Fruit fly (Drosophila melanogaster) whole organism, embryonic: ENCODE results near the gene bun.

Experiments used
- Blimp-1 ChIP-seq: fragments of 200-800 bp; sonication (Bioruptor generic); optimal IDR thresholded peaks from 3 replicates; lab custom pipeline; 2018; ENCODE audit warnings: missing biosample characterization, missing genetic modification characterization, mild to moderate bottlenecking, moderate library complexity, missing genetic modification reagents
- CG10267 ChIP-seq: fragments of 200-800 bp; sonication (Bioruptor generic); optimal IDR thresholded peaks from 2 replicates; lab custom pipeline; 2018; ENCODE audit warnings: missing biosample characterization, mild to moderate bottlenecking, missing genetic modification characterization, moderate library complexity
- CG12769 ChIP-seq: fragments of 200-800 bp; sonication (Bioruptor generic); optimal IDR thresholded peaks from 2 replicates; lab custom pipeline; 2019; ENCODE audit warnings: missing biosample characterization, mild to moderate bottlenecking, missing genetic modification characterization, moderate library complexity
- CG13894 ChIP-seq: fragments of 200-800 bp; sonication (Bioruptor generic); optimal IDR thresholded peaks from 3 replicates; lab custom pipeline; 2018; ENCODE audit warnings: missing biosample characterization, mild to moderate bottlenecking, missing genetic modification characterization, moderate library complexity
- CG15269 ChIP-seq: fragments of 200-800 bp; sonication (Bioruptor generic); optimal IDR thresholded peaks from 2 replicates; lab custom pipeline; 2018; ENCODE audit warnings: missing biosample characterization, mild to moderate bottlenecking, missing genetic modification characterization, moderate library complexity
- CG15514 ChIP-seq: fragments of 200-800 bp; sonication (Bioruptor generic); optimal IDR thresholded peaks from 3 replicates; lab custom pipeline; 2017; ENCODE audit warnings: missing biosample characterization, missing genetic modification characterization, mild to moderate bottlenecking, moderate library complexity, missing genetic modification reagents
- CG16813 ChIP-seq: fragments of 200-800 bp; sonication (Bioruptor generic); IDR thresholded peaks from 3 replicates; pipeline ENCODE4 v1.3.6; 2022; ENCODE audit warnings: missing biosample characterization, missing genetic modification characterization; ENCODE audit not compliant: partially characterized antibody
- CG17361 ChIP-seq: fragments of 200-800 bp; sonication (Bioruptor generic); IDR thresholded peaks from 3 replicates; pipeline ENCODE4 v1.3.6; 2022; ENCODE audit warnings: missing biosample characterization, missing genetic modification characterization
- CG18262 ChIP-seq: fragments of 200-800 bp; optimal IDR thresholded peaks from 3 replicates; lab custom pipeline; 2019; ENCODE audit warnings: missing biosample characterization, mild to moderate bottlenecking, missing genetic modification characterization, moderate library complexity
- CG2120 ChIP-seq: fragments of 200-800 bp; sonication (Bioruptor generic); optimal IDR thresholded peaks from 3 replicates; lab custom pipeline; 2016; ENCODE audit warnings: missing biosample characterization, missing genetic modification characterization
- CG2678 ChIP-seq: fragments of 200-800 bp; sonication (Bioruptor generic); optimal IDR thresholded peaks from 3 replicates; lab custom pipeline; 2019; ENCODE audit warnings: missing biosample characterization, mild to moderate bottlenecking, missing genetic modification characterization, moderate library complexity
- CG30403 ChIP-seq: fragments of 200-800 bp; sonication (Bioruptor generic); optimal IDR thresholded peaks from 3 replicates; lab custom pipeline; 2016; ENCODE audit warnings: missing biosample characterization, missing genetic modification characterization
- CG31441 ChIP-seq: fragments of 200-800 bp; sonication (Bioruptor generic); IDR thresholded peaks from 2 replicates; pipeline ENCODE4 v1.3.6; 2022; ENCODE audit warnings: missing biosample characterization, missing genetic modification characterization
- CG32772 ChIP-seq: fragments of 200-800 bp; sonication (Bioruptor generic); IDR thresholded peaks from 2 replicates; pipeline ENCODE4 v1.3.6; 2022; ENCODE audit warnings: missing biosample characterization, missing genetic modification characterization
- CG4328 ChIP-seq: fragments of 200-800 bp; sonication (Bioruptor generic); optimal IDR thresholded peaks from 3 replicates; lab custom pipeline; 2017; ENCODE audit warnings: missing biosample characterization, missing genetic modification reagents, missing genetic modification characterization
- CG7839 ChIP-seq: fragments of 200-800 bp; sonication (Bioruptor generic); optimal IDR thresholded peaks from 3 replicates; lab custom pipeline; 2018; ENCODE audit warnings: missing biosample characterization, mild to moderate bottlenecking, missing genetic modification characterization, moderate library complexity
- CG8924 ChIP-seq: fragments of 200-800 bp; optimal IDR thresholded peaks from 3 replicates; lab custom pipeline; 2019; ENCODE audit warnings: missing biosample characterization, mild to moderate bottlenecking, missing genetic modification characterization, moderate library complexity
- CG9437 ChIP-seq: fragments of 200-800 bp; sonication (Bioruptor generic); optimal IDR thresholded peaks from 2 replicates; lab custom pipeline; 2018; ENCODE audit warnings: missing biosample characterization, mild to moderate bottlenecking, missing genetic modification characterization
- Chrac-16 ChIP-seq: fragments of 200-800 bp; sonication (Bioruptor generic); optimal IDR thresholded peaks from 3 replicates; lab custom pipeline; 2016; ENCODE audit warnings: missing biosample characterization, missing genetic modification characterization
- CoRest ChIP-seq: fragments of 200-800 bp; sonication (Bioruptor generic); optimal IDR thresholded peaks from 3 replicates; lab custom pipeline; 2018; ENCODE audit warnings: missing biosample characterization, mild to moderate bottlenecking, missing genetic modification characterization, moderate library complexity
- Ets65A ChIP-seq: fragments of 200-800 bp; sonication (Bioruptor generic); peaks from one replicate; lab custom pipeline; 2016; ENCODE audit warnings: missing biosample characterization, missing genetic modification characterization
- Gsc ChIP-seq: fragments of 200-800 bp; sonication (Bioruptor generic); IDR thresholded peaks from 2 replicates; pipeline ENCODE4 v1.3.6; 2022; ENCODE audit warnings: missing biosample characterization, missing genetic modification characterization
- Hmr ChIP-seq: fragments of 200-800 bp; sonication (Bioruptor generic); optimal IDR thresholded peaks from 3 replicates; lab custom pipeline; 2017; ENCODE audit warnings: mild to moderate bottlenecking, missing biosample characterization, missing genetic modification reagents, missing genetic modification characterization
- Hmx ChIP-seq: fragments of 200-800 bp; sonication (Bioruptor generic); optimal IDR thresholded peaks from 2 replicates; lab custom pipeline; 2016; ENCODE audit warnings: missing biosample characterization, missing genetic modification characterization
- Hr51 ChIP-seq, 2 experiments: fragments of 200-800 bp; sonication (Bioruptor generic); optimal IDR thresholded peaks; 2 replicates in 1 of 2; 3 replicates in 1 of 2; lab custom pipeline; 2016 to 2018; ENCODE audit warnings: missing biosample characterization in 2 of 2, missing genetic modification characterization in 2 of 2, mild to moderate bottlenecking in 1 of 2, moderate library complexity in 1 of 2
- Meics ChIP-seq: fragments of 200-800 bp; sonication (Bioruptor generic); optimal IDR thresholded peaks from 2 replicates; lab custom pipeline; 2017; ENCODE audit warnings: missing biosample characterization, mild to moderate bottlenecking, missing genetic modification characterization
- Nf-YC ChIP-seq: fragments of 200-800 bp; optimal IDR thresholded peaks from 3 replicates; lab custom pipeline; 2019; ENCODE audit warnings: missing biosample characterization, mild to moderate bottlenecking, missing genetic modification characterization, moderate library complexity
- Oli ChIP-seq: fragments of 200-800 bp; sonication (Bioruptor generic); optimal IDR thresholded peaks from 2 replicates; lab custom pipeline; 2018; ENCODE audit warnings: missing biosample characterization, mild to moderate bottlenecking, missing genetic modification characterization, moderate library complexity
- Sox100B ChIP-seq: fragments of 200-800 bp; sonication (Bioruptor generic); optimal IDR thresholded peaks from 3 replicates; lab custom pipeline; 2018; ENCODE audit warnings: missing biosample characterization, mild to moderate bottlenecking, missing genetic modification characterization
- Sox102F ChIP-seq: fragments of 200-800 bp; sonication (Bioruptor generic); optimal IDR thresholded peaks from 2 replicates; lab custom pipeline; 2018; ENCODE audit warnings: missing biosample characterization, mild to moderate bottlenecking, missing genetic modification characterization, moderate library complexity
- Ssrp ChIP-seq: fragments of 200-800 bp; sonication (Bioruptor generic); optimal IDR thresholded peaks from 2 replicates; lab custom pipeline; 2018; ENCODE audit warnings: missing biosample characterization, mild to moderate bottlenecking, missing genetic modification characterization, moderate library complexity
- abd-A ChIP-seq: fragments of 200-800 bp; sonication (Bioruptor generic); optimal IDR thresholded peaks from 3 replicates; lab custom pipeline; 2019; ENCODE audit warnings: missing biosample characterization, mild to moderate bottlenecking, missing genetic modification characterization, moderate library complexity
- bsh ChIP-seq, 2 experiments: fragments of 200-800 bp; sonication (Bioruptor generic); optimal IDR thresholded peaks; 2 replicates each; lab custom pipeline; 2017 to 2018; ENCODE audit warnings: mild to moderate bottlenecking in 2 of 2, missing biosample characterization in 2 of 2, missing genetic modification characterization in 2 of 2, moderate library complexity in 1 of 2
- dmrt11E ChIP-seq: fragments of 200-800 bp; sonication (Bioruptor generic); optimal IDR thresholded peaks from 3 replicates; lab custom pipeline; 2018; ENCODE audit warnings: missing biosample characterization, mild to moderate bottlenecking, missing genetic modification characterization, moderate library complexity
- dmrt99B ChIP-seq: fragments of 200-800 bp; sonication (Bioruptor generic); optimal IDR thresholded peaks from 2 replicates; lab custom pipeline; 2018; ENCODE audit warnings: missing biosample characterization, mild to moderate bottlenecking, missing genetic modification characterization, moderate library complexity
- fd96Cb ChIP-seq: fragments of 200-800 bp; sonication (Bioruptor generic); optimal IDR thresholded peaks from 2 replicates; lab custom pipeline; 2018; ENCODE audit warnings: missing biosample characterization, mild to moderate bottlenecking, missing genetic modification characterization, moderate library complexity
- gcm2 ChIP-seq: fragments of 200-800 bp; sonication (Bioruptor generic); optimal IDR thresholded peaks from 2 replicates; lab custom pipeline; 2016; ENCODE audit warnings: missing biosample characterization, missing genetic modification characterization
- lola ChIP-seq, 3 experiments: fragments of >200 bp in 2 of 3; fragments of 200-800 bp in 1 of 3; sonication (Bioruptor generic) in 1 of 3; optimal IDR thresholded peaks; 2 replicates each; lab custom pipeline; 2017 to 2019; ENCODE audit warnings: missing biosample characterization in 3 of 3, missing genetic modification characterization in 3 of 3, mild to moderate bottlenecking in 1 of 3, moderate library complexity in 1 of 3
- nmo ChIP-seq: fragments of 200-800 bp; sonication (Bioruptor generic); optimal IDR thresholded peaks from 2 replicates; lab custom pipeline; 2018; ENCODE audit warnings: missing biosample characterization, mild to moderate bottlenecking, missing genetic modification characterization, moderate library complexity
- otp ChIP-seq: fragments of 200-800 bp; sonication (Bioruptor generic); IDR thresholded peaks from 3 replicates; pipeline ENCODE4, ENCODE4 v1.3.6; 2022; ENCODE audit warnings: missing biosample characterization, missing genetic modification characterization
- phol ChIP-seq: fragments of 200-800 bp; sonication (Bioruptor generic); optimal IDR thresholded peaks from 3 replicates; lab custom pipeline; 2018; ENCODE audit warnings: missing biosample characterization, mild to moderate bottlenecking, missing genetic modification characterization, moderate library complexity
- seq ChIP-seq: fragments of 200-800 bp; sonication (Bioruptor generic); IDR thresholded peaks from 2 replicates; pipeline ENCODE4 v1.3.6; 2022; ENCODE audit warnings: missing biosample characterization, missing genetic modification characterization
- tll ChIP-seq, 2 experiments: fragments of 200-800 bp in 1 of 2; fragments of >200 bp in 1 of 2; sonication (Bioruptor generic) in 1 of 2; optimal IDR thresholded peaks; 2 replicates each; lab custom pipeline; 2017 to 2019; ENCODE audit warnings: missing biosample characterization in 2 of 2, missing genetic modification characterization in 2 of 2, mild to moderate bottlenecking in 1 of 2, moderate library complexity in 1 of 2
- unpg ChIP-seq: fragments of 200-800 bp; sonication (Bioruptor generic); optimal IDR thresholded peaks from 3 replicates; lab custom pipeline; 2018; ENCODE audit warnings: missing biosample characterization, mild to moderate bottlenecking, missing genetic modification characterization, moderate library complexity
- yki ChIP-seq: fragments of >200 bp; optimal IDR thresholded peaks from 3 replicates; lab custom pipeline; 2018

The bun gene

dm6 chr2L:12574979-12575500 lies 28.6 kb upstream of the bun start (continued):
- TF ChIP-seq CG12769 (tag; lab: Kevin White, UChicago): no peak
- no peak for TF ChIP-seq CG4328 (GFP tag; lab: Kevin White, UChicago)
- no peak for TF ChIP-seq gcm2 (GFP tag; lab: Kevin White, UChicago)
- peak; percentile 82 for TF ChIP-seq CG15514
- TF ChIP-seq tll (GFP tag; optimal IDR thresholded peaks at IDR 0.05; lab: Kevin White, UChicago): no peak
- TF ChIP-seq abd-A (tag; lab: Kevin White, UChicago): no peak
- peak; percentile 54; the same call in 1 of the 2 replicates for TF ChIP-seq seq

dm6 chr2L:12566886-12567666 lies 20.7 kb upstream of the bun start:
- TF ChIP-seq Ets65A: peak; percentile 72
- TF ChIP-seq CG7839: peak; percentile 60
- TF ChIP-seq yki (lab: Kevin White, UChicago): no peak
- no peak for TF ChIP-seq Nf-YC (tag; lab: Kevin White, UChicago)
- TF ChIP-seq CG18262: peak; percentile 61
- peak; percentile 48 for TF ChIP-seq CoRest (tag; lab: Kevin White, UChicago)
- TF ChIP-seq dmrt11E: peak; percentile 32
- peak; percentile 7 for TF ChIP-seq Hmr
- peak; percentile 72 for TF ChIP-seq CG17361 (GFP tag; lab: Robert Waterston, UW)
- TF ChIP-seq CG10267 (tag; lab: Kevin White, UChicago): peak; percentile 23
- TF ChIP-seq fd96Cb (tag; lab: Kevin White, UChicago): peak; percentile 6
- peak; percentile 51; the same call in 1 of the 2 replicates for TF ChIP-seq CG31441 (GFP tag; lab: Robert Waterston, UW)
- TF ChIP-seq Ssrp: peak; percentile 16
- peak in 1 of 3 experiments; percentile 47 for TF ChIP-seq lola (GFP tag; optimal IDR thresholded peaks at IDR 0.05; lab: Kevin White, UChicago)
- peak; percentile 5 for TF ChIP-seq unpg
- peak; percentile 7 for TF ChIP-seq Blimp-1 (GFP tag; lab: Kevin White, UChicago)
- TF ChIP-seq Hmx (GFP tag; lab: Kevin White, UChicago): no peak
- TF ChIP-seq Gsc (GFP tag; lab: Robert Waterston, UW): no peak
- peak; percentile 39 for TF ChIP-seq Meics (GFP tag; lab: Kevin White, UChicago)
- peak; percentile 8 for TF ChIP-seq CG8924 (tag; lab: Kevin White, UChicago)
- no peak for TF ChIP-seq otp (GFP tag; lab: Robert Waterston, UW)
- TF ChIP-seq Sox100B (GFP tag; lab: Kevin White, UChicago): peak; percentile 26
- peak; percentile 56 for TF ChIP-seq CG13894
- peak; percentile 29 for TF ChIP-seq nmo (GFP tag; lab: Kevin White, UChicago)
- TF ChIP-seq bsh (GFP tag; optimal IDR thresholded peaks at IDR 0.05; lab: Kevin White, UChicago): peak in 1 of 2 experiments; percentile 29
- TF ChIP-seq CG16813: no peak
- TF ChIP-seq Chrac-16 (GFP tag; lab: Kevin White, UChicago): peak; percentile 6
- peak; percentile 9 for TF ChIP-seq Oli (tag; lab: Kevin White, UChicago)
- TF ChIP-seq CG2120: peak; percentile 10
- TF ChIP-seq Hr51 (GFP tag; optimal IDR thresholded peaks at IDR 0.05; lab: Kevin White, UChicago): peak in 1 of 2 experiments; percentile 43
- peak; percentile 35 for TF ChIP-seq Sox102F (GFP tag; lab: Kevin White, UChicago)
- peak; percentile 11 for TF ChIP-seq CG9437
- TF ChIP-seq dmrt99B (tag; lab: Kevin White, UChicago): peak; percentile 55
- TF ChIP-seq CG2678 (tag; lab: Kevin White, UChicago): peak; percentile 62
- TF ChIP-seq phol (tag; lab: Kevin White, UChicago): peak; percentile 45
- TF ChIP-seq CG32772 (GFP tag; lab: Robert Waterston, UW): no peak
- peak; percentile 12 for TF ChIP-seq CG15269 (tag; lab: Kevin White, UChicago)
- TF ChIP-seq CG30403 (GFP tag; lab: Kevin White, UChicago): peak; percentile 2
